Worm (Caenorhabditis elegans): ENCODE results near the gene F53B1.8.

F53B1.8 gene

DNA sequence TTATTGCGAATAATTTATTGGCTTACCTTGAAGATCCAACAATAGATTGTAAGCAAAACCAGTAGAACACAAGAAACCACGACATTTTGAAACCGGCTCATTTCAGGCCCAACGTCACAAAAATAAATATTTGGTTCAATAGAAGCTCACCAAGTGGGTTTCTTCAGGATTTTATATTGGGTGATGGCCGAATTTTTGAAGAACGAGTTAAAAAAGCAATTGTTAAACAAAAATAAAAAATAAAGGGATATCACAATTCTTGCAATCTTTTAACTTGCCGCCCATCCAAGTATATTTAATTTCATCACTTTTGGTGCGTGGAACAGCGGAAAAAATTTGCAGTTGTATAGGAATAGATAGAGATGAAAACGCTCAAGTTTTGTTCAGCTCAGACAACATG is 33.2 kb downstream of the F53B1.8 start, which contains the start of gene T21D9.2:
TSS of gene T21D9.2 (minus strand) at position 101 of the 400 bp plus-strand sequence.
- TF ChIP-seq him-1 (tag; optimal IDR thresholded peaks at IDR 0.05) = no peak
- no peak for TF ChIP-seq dao-5 (tag; optimal IDR thresholded peaks at IDR 0.05)
- TF ChIP-seq W03F9.2 (tag; optimal IDR thresholded peaks at IDR 0.05) = no peak

DNA sequence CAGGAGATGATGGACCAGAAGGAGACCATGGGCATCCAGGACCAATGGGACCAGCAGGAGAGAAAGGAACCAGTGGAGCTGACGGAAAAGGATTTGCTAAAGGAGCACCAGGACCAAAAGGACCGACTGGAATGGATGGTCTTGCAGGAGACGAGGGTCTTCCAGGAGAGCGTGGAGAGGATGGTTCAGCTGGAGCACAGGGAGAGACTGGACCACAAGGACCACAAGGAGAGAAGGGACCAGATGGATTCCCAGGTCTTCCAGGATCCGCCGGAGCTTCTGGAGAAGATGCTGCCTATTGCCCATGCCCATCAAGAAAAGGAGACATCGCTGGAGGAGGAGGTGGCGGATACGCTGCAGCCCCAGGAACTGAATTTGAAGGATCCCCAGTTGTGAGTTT is 35.9 kb downstream of the F53B1.8 start:
- TF ChIP-seq him-1 (tag; optimal IDR thresholded peaks at IDR 0.05) = no peak

DNA sequence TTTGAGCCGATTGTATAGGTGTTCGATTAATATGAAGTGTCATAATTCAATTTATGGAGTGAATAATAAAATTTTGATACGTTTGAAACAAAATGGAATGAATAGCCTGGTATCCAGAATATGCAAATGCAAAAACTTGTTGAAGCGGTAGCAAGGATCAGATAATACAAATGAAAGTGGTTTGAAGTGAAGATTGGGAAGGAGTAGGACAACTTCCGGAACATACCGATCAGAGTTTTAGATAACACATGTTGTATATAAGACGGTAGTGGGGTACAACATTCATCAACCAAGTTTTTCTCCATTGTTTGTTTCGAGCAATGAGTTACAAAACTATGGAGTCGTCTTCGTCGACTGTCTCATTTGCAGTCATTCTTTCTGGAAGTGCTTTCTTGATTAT is 36.9 kb downstream of the F53B1.8 start, which contains the start of gene col-164:
TSS of gene col-164 (plus strand) at position 301 of the 400 bp plus-strand sequence.
- TF ChIP-seq W03F9.2 (tag; optimal IDR thresholded peaks at IDR 0.05) = no peak
- no peak for TF ChIP-seq him-1 (tag; optimal IDR thresholded peaks at IDR 0.05)
- TF ChIP-seq dao-5 (tag; optimal IDR thresholded peaks at IDR 0.05) = no peak

DNA sequence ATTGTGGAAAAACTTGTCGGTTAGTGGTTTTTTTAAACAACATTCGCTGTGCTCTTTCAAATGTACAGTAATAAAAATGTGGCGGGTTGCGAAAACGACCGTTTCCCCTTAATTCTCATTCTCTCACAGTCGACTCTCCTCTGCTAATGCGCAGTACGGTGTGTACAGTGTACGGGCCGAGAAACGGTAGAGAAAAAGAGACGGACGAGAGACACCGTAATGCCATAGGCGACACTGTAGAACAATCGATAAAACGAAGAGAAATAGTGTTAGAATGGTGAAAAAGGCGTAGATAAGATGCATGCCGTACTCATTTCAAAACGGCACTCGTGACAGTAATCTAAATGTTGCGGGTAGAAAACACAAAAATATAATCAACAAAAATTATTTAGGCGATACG is 39.5 kb downstream of the F53B1.8 start:
- TF ChIP-seq W03F9.2 (tag; optimal IDR thresholded peaks at IDR 0.05) (no peak), him-1 (tag; optimal IDR thresholded peaks at IDR 0.05) (no peak), dao-5 (tag; optimal IDR thresholded peaks at IDR 0.05) (no peak)

DNA sequence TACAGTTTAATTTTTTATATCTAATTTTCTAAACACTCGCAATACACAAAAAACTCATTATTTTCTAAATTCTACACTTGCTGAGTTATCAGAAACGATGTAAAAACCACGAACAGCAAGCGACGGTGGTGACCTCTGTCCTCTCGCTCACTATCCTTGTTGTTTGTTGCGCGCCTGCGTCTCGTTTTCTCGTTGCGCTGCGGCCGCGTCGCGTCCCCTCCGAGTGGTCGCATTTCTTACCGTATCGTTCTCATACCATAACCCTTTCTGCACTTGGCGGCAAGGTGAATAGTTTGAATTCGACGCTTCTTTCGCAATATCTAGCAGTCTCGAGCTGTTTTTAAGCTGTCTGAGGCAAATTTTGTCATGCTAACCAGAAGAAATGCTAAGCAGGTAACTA is 40.6 kb downstream of the F53B1.8 start, which contains the start of gene lsy-2:
TSS of gene lsy-2 (plus strand) at position 271 of the 400 bp plus-strand sequence.
- TF ChIP-seq W03F9.2 (tag; optimal IDR thresholded peaks at IDR 0.05) (no peak), him-1 (tag; optimal IDR thresholded peaks at IDR 0.05) (no peak), dao-5 (tag; optimal IDR thresholded peaks at IDR 0.05) (no peak)

DNA sequence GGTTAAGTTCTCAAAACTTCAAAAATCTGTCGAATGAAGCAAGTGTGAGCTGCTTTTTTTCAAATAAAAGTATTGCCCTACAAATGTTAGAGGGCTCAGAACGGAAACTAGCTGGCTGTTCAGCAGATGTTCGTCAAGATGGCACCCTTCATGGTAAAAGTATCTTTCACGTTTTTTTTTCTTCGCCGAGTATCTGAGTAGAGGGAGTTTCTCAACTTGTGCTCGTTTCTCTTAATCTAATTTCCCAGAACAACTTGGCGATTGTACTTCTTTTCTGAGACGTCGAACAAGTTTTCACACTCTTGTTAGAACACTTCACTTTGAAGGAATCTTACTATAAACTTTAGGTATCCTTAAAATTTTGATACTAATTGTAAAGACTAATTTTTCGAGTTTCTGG is 42.3 kb downstream of the F53B1.8 start:
- TF ChIP-seq him-1 (tag; optimal IDR thresholded peaks at IDR 0.05) (no peak), dao-5 (tag; optimal IDR thresholded peaks at IDR 0.05) (no peak), W03F9.2 (tag; optimal IDR thresholded peaks at IDR 0.05) (no peak)

DNA sequence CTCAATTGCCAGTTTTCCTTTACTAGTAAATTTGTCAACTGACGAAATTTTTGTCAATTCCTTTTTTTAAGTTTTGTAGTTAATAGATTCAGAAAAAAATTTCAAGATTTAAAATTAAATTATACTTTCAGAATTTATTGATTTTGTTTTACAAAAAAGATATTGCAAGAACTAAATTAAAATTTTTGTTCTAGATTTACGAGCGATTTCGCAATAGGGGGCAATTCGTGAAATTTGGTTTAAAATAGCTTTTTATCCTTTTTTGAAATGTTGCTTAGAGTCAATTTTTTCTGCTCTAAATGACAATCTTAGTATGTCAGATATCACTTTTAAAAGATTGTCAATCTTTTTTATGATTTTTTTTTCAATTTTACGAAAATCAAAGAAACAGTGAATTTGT is 44.5 kb downstream of the F53B1.8 start:
- no peak for TF ChIP-seq him-1 (tag; optimal IDR thresholded peaks at IDR 0.05)
- no peak for TF ChIP-seq dao-5 (tag; optimal IDR thresholded peaks at IDR 0.05)
- no peak for TF ChIP-seq W03F9.2 (tag; optimal IDR thresholded peaks at IDR 0.05)

DNA sequence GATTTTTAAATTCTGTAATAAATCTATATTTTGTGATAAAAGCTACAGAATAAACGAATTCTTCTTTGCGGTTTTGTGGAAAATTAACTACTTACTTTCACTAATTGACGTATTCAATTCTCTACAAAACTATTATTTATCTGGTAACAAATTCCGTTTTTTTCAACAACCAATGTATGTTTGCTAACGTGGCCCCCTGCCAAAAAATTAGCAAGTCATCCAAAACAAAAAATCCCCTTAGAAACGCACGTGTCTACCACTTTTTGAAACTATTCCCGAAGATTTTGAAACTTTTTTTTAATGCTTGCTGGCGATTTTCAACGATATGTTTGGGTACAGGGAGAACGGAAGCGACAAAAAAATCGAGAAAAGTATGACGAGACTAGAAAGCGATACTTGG is 45.1 kb downstream of the F53B1.8 start, which contains the start of gene F49H12.2:
TSS of gene F49H12.2 (plus strand) at position 301 of the 400 bp plus-strand sequence.
- TF ChIP-seq W03F9.2 (tag; optimal IDR thresholded peaks at IDR 0.05) (no peak), dao-5 (tag; optimal IDR thresholded peaks at IDR 0.05) (no peak), him-1 (tag; optimal IDR thresholded peaks at IDR 0.05) (no peak)

DNA sequence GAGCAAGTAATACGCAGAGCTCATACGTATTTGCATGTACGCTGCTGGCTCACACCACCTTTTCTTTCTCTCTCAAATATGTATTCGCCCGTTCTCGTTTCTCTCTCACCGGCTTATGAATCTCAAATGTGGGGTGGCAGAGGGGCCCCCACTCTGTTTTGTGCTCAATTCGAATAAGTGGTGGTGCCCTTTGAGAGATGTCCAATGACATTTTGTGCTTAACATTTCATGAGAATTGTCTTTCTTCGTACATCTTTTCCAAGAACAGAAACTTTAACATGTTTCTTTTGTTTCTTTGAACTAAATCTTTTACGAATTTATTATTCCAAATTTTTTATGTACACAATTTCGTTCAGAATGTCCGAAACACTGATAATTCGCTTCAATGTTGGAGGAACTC is 46.0 kb downstream of the F53B1.8 start, which contains the start of gene F49H12.3:
TSS of gene F49H12.3 (plus strand) at position 357 of the 400 bp plus-strand sequence.
- TF ChIP-seq W03F9.2 (tag; optimal IDR thresholded peaks at IDR 0.05) = no peak
- no peak for TF ChIP-seq him-1 (tag; optimal IDR thresholded peaks at IDR 0.05)
- TF ChIP-seq dao-5 (tag; optimal IDR thresholded peaks at IDR 0.05) = no peak

DNA sequence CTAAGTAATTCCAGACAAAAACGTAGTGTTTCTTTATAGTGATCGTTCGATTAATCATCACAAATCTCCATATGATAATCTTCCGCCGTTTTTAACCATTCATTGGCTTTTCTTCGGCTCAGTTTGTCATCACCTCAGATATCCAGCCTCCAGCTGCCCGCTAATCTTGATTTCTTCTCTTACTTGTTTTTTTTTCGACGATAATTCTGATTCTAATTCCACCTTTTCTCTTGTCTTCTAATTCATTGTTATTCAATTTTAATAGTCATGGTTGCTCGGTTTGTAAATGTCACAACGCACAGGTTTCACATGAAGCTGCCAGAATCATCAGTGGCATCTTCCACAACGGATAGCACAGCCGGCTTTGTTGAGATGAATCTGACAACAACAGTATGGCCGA is 50.5 kb downstream of the F53B1.8 start, which contains the start of gene F49H12.4:
TSS of gene F49H12.4 (plus strand) at position 301 of the 400 bp plus-strand sequence.
- TF ChIP-seq W03F9.2 (tag; optimal IDR thresholded peaks at IDR 0.05) (no peak), him-1 (tag; optimal IDR thresholded peaks at IDR 0.05) (no peak), dao-5 (tag; optimal IDR thresholded peaks at IDR 0.05) (no peak)

DNA sequence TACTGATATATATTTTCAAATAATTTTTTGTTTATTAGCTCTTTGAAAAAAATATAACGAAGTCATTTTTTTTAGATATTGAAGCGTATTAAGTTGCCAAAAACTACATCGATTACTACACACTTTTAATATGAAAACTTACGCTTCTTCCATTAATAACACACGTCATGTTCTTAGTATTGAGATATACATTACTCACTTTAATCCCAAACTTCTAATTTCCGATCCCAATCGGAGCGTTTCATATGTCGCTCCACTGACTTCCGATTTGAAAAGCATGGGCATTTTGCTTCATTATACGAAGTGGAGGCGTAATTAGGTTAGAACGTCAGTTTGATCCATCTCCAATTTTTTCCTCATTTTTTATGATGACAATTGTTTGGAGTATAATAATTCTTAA is 51.2 kb downstream of the F53B1.8 start:
- no peak for TF ChIP-seq dao-5 (tag; optimal IDR thresholded peaks at IDR 0.05)
- no peak for TF ChIP-seq him-1 (tag; optimal IDR thresholded peaks at IDR 0.05)
- TF ChIP-seq W03F9.2 (tag; optimal IDR thresholded peaks at IDR 0.05) = no peak

DNA sequence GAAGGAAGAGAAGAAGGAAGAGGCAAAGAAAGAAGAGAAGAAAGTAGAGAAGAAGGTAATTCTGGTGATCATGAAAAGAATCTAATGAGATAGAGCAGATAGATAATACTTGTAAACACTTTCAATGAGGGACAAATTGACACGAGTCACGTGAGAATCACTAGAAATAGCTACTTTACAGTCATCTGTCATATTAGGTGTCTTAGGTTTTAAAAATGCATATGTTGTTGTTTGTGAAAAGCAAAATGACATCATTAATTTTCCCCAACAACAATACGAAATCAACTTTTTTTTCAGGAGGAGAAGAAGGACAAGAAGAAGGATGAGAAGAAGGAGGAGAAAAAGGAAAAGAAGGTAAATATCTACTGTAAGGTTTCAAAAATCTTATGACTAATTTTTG is 54.9 kb downstream of the F53B1.8 start:
- TF ChIP-seq him-1 (tag; optimal IDR thresholded peaks at IDR 0.05) = no peak
- TF ChIP-seq W03F9.2 (tag; optimal IDR thresholded peaks at IDR 0.05) = no peak
- TF ChIP-seq dao-5 (tag; optimal IDR thresholded peaks at IDR 0.05) = no peak

DNA sequence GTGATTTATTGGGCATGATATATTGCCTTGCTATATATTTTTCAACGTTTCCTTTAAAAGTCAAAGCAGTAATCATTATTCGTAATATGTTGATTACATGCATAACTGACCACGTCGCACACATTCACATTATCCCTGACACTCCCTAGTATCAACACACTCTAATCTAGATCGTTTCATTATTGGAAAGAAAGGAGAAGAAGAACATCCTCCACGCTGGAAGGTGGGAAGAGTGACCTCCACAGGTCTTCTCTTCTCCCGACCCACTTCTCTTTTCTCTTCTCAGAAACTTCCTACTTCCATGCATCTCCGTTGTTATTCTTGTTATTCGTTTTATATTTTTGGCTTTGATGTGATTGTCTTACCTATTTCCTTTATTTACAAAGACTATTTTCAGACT is 56.0 kb downstream of the F53B1.8 start, which contains the start of gene txdc-12.2:
TSS of gene txdc-12.2 (plus strand) at position 396 of the 400 bp plus-strand sequence.
- TF ChIP-seq him-1 (tag; optimal IDR thresholded peaks at IDR 0.05) = no peak
- TF ChIP-seq dao-5 (tag; optimal IDR thresholded peaks at IDR 0.05) = no peak
- no peak for TF ChIP-seq W03F9.2 (tag; optimal IDR thresholded peaks at IDR 0.05)
